Worm (Caenorhabditis elegans) whole organism, L4 larva: ENCODE data around the gene saeg-1.
"Not testable (repeated sequence)": the region's sequence is repeated elsewhere in the genome, so short reads cannot be mapped to it uniquely, and the experiment has no call there.

Source experiments
- D1046.2 ChIP-seq: fragments of 200-800 bp; sonication (Bioruptor generic); IDR thresholded peaks from 2 replicates; pipeline ENCODE4 v1.3.6; 2022; ENCODE audit warnings: missing genetic modification characterization, missing compliant biosample characterization
- F44E2.7 ChIP-seq: fragments of 200-800 bp; sonication (Bioruptor generic); IDR thresholded peaks from 2 replicates; pipeline ENCODE4 v2.1.2; 2022; ENCODE audit warnings: missing genetic modification characterization, missing compliant biosample characterization
- T26A8.4 ChIP-seq: fragments of 200-800 bp; sonication (Bioruptor generic); IDR thresholded peaks from 2 replicates; pipeline ENCODE4 v1.3.6; 2022; ENCODE audit warnings: missing genetic modification characterization, missing compliant biosample characterization
- Y48G9A.11 ChIP-seq: fragments of 200-800 bp; sonication (Bioruptor generic); IDR thresholded peaks from 2 replicates; pipeline ENCODE4 v1.3.6; 2022; ENCODE audit warnings: missing genetic modification reagents, missing genetic modification characterization, missing compliant biosample characterization
- Y75B8A.6 ChIP-seq: fragments of 200-800 bp; sonication (Bioruptor generic); IDR thresholded peaks from 2 replicates; pipeline ENCODE4 v1.3.6; 2022; ENCODE audit warnings: missing genetic modification reagents, missing genetic modification characterization, missing compliant biosample characterization
- ceh-20 ChIP-seq: fragments of 200-800 bp; sonication (Bioruptor generic); IDR thresholded peaks from 2 replicates; pipeline ENCODE4 v1.3.6; 2022; ENCODE audit warnings: missing genetic modification reagents, missing genetic modification characterization, missing compliant biosample characterization
- ceh-62 ChIP-seq: sonication (generic microtip); optimal IDR thresholded peaks from 2 replicates; lab custom pipeline; 2017; ENCODE audit warnings: missing biosample characterization, missing genetic modification characterization
- ctbp-1 ChIP-seq: fragments of 200-800 bp; sonication (Bioruptor generic); IDR thresholded peaks from 2 replicates; pipeline ENCODE4 v1.3.6; 2022; ENCODE audit warnings: missing genetic modification reagents, missing genetic modification characterization, missing compliant biosample characterization
- daf-16 ChIP-seq, 3 experiments: sonication (generic microtip); optimal IDR thresholded peaks; 2 replicates each; lab custom pipeline; 2016 to 2017; ENCODE audit warnings: missing genetic modification characterization in 3 of 3, missing genetic modification reagents in 3 of 3, mild to moderate bottlenecking in 2 of 3, missing compliant biosample characterization in 2 of 3, missing biosample characterization in 1 of 3, moderate library complexity in 1 of 3
- dmd-6 ChIP-seq: fragments of 200-800 bp; sonication (Bioruptor generic); IDR thresholded peaks from 2 replicates; pipeline ENCODE4 v1.3.6; 2022; ENCODE audit warnings: missing genetic modification reagents, missing genetic modification characterization, missing compliant biosample characterization
- dmd-8 ChIP-seq: fragments of 200-800 bp; sonication (Bioruptor generic); IDR thresholded peaks from 2 replicates; pipeline ENCODE4 v1.3.6; 2022; ENCODE audit warnings: missing genetic modification characterization, missing compliant biosample characterization
- dmd-9 ChIP-seq: fragments of 200-800 bp; sonication (Bioruptor generic); IDR thresholded peaks from 2 replicates; pipeline ENCODE4 v1.3.6; 2022; ENCODE audit warnings: missing genetic modification reagents, missing genetic modification characterization, missing compliant biosample characterization
- duxl-1 ChIP-seq: sonication (generic microtip); optimal IDR thresholded peaks from 2 replicates; lab custom pipeline; 2016; ENCODE audit warnings: mild to moderate bottlenecking, missing genetic modification characterization, moderate library complexity, missing compliant biosample characterization; ENCODE audit not compliant: poor library complexity
- dve-1 ChIP-seq: sonication (generic microtip); optimal IDR thresholded peaks from 2 replicates; lab custom pipeline; 2017; ENCODE audit warnings: antibody characterized with exemption, mild to moderate bottlenecking, missing genetic modification characterization, missing compliant biosample characterization; ENCODE audit not compliant: insufficient read depth
- egl-43 ChIP-seq: fragments of 200-800 bp; sonication (Bioruptor generic); IDR thresholded peaks from 2 replicates; pipeline ENCODE4 v1.3.6; 2022; ENCODE audit warnings: missing genetic modification reagents, missing genetic modification characterization, missing compliant biosample characterization
- fkh-10 ChIP-seq: fragments of 150-350 bp; optimal IDR thresholded peaks from 2 replicates; lab custom pipeline; 2014; ENCODE audit warnings: missing biosample characterization, missing genetic modification reagents, missing genetic modification characterization
- hif-1 ChIP-seq, 2 experiments: sonication (generic microtip); optimal IDR thresholded peaks; 2 replicates each; lab custom pipeline; 2016 to 2017; ENCODE audit warnings: missing compliant biosample characterization in 2 of 2, missing genetic modification characterization in 2 of 2, missing genetic modification reagents in 2 of 2, missing genotype in 2 of 2, mild to moderate bottlenecking in 1 of 2
- hlh-11 ChIP-seq: fragments of 200-800 bp; sonication (Bioruptor generic); optimal IDR thresholded peaks from 2 replicates; lab custom pipeline; 2018; ENCODE audit warnings: mild to moderate bottlenecking, missing genetic modification characterization, missing compliant biosample characterization
- hlh-30 ChIP-seq: sonication (generic microtip); optimal IDR thresholded peaks from 2 replicates; lab custom pipeline; 2017; ENCODE audit warnings: antibody characterized with exemption, mild to moderate bottlenecking, missing genetic modification characterization, missing compliant biosample characterization; ENCODE audit not compliant: insufficient read depth
- hmg-1.1 ChIP-seq: fragments of 200-800 bp; sonication (Bioruptor generic); IDR thresholded peaks from 2 replicates; pipeline ENCODE4 v1.3.6; 2022; ENCODE audit warnings: missing genetic modification reagents, missing genetic modification characterization, missing compliant biosample characterization
- lim-7 ChIP-seq: fragments of 200-800 bp; sonication (Bioruptor generic); IDR thresholded peaks from 2 replicates; pipeline ENCODE4 v1.3.6; 2022; ENCODE audit warnings: missing genetic modification characterization, missing compliant biosample characterization
- lin-38 ChIP-seq: fragments of 200-800 bp; sonication (Bioruptor generic); IDR thresholded peaks from 2 replicates; pipeline ENCODE4 v1.3.6; 2022; ENCODE audit warnings: missing genetic modification reagents, missing genetic modification characterization, missing compliant biosample characterization
- lsy-2 ChIP-seq, 2 experiments: fragments of 150-350 bp in 1 of 2; sonication (generic microtip) in 1 of 2; optimal IDR thresholded peaks; 2 replicates each; lab custom pipeline; 2014 to 2017; ENCODE audit warnings: missing biosample characterization in 2 of 2, missing genetic modification characterization in 2 of 2
- mdl-1 ChIP-seq, 2 experiments: fragments of 150-350 bp in 1 of 2; sonication (generic microtip) in 1 of 2; optimal IDR thresholded peaks; 2 replicates each; lab custom pipeline; 2014 to 2017; ENCODE audit warnings: missing biosample characterization in 2 of 2, missing genetic modification characterization in 2 of 2
- mdt-29 ChIP-seq: fragments of 200-800 bp; sonication (Bioruptor generic); IDR thresholded peaks from 2 replicates; pipeline ENCODE4 v1.3.6; 2022; ENCODE audit warnings: missing genetic modification reagents, missing genetic modification characterization, missing compliant biosample characterization
- mxl-3 ChIP-seq: fragments of 200-800 bp; sonication (Bioruptor generic); optimal IDR thresholded peaks from 2 replicates; lab custom pipeline; 2018; ENCODE audit warnings: mild to moderate bottlenecking, missing genetic modification characterization, missing compliant biosample characterization
- nhr-111 ChIP-seq: fragments of 200-800 bp; sonication (Bioruptor generic); optimal IDR thresholded peaks from 2 replicates; lab custom pipeline; 2018; ENCODE audit warnings: mild to moderate bottlenecking, missing genetic modification characterization, missing compliant biosample characterization
- nhr-28 ChIP-seq: fragments of 150-350 bp; optimal IDR thresholded peaks from 2 replicates; lab custom pipeline; 2014; ENCODE audit warnings: missing biosample characterization, missing genetic modification characterization
- nhr-41 ChIP-seq: fragments of 200-800 bp; sonication (Bioruptor generic); IDR thresholded peaks from 2 replicates; pipeline ENCODE4 v1.3.6; 2022; ENCODE audit warnings: missing genetic modification reagents, missing genetic modification characterization, missing compliant biosample characterization
- nhr-48 ChIP-seq: sonication (generic microtip); optimal IDR thresholded peaks from 2 replicates; lab custom pipeline; 2016; ENCODE audit warnings: mild to moderate bottlenecking, missing genetic modification characterization, missing compliant biosample characterization
- nhr-6 ChIP-seq: fragments of 150-350 bp; optimal IDR thresholded peaks from 2 replicates; lab custom pipeline; 2014; ENCODE audit warnings: missing biosample characterization, missing genetic modification characterization
- pha-4 ChIP-seq, 2 experiments: fragments of 150-350 bp in 1 of 2; fragments of 200-800 bp in 1 of 2; sonication (Bioruptor generic) in 1 of 2; IDR thresholded peaks in 1 of 2; optimal IDR thresholded peaks in 1 of 2; 2 replicates each; pipeline versions ENCODE4 v1.3.6 to Lab custom; 2014 to 2022; ENCODE audit warnings: missing genetic modification characterization in 2 of 2, missing genetic modification reagents in 2 of 2, missing biosample characterization in 1 of 2, missing compliant biosample characterization in 1 of 2
- pqm-1 ChIP-seq: sonication (generic microtip); optimal IDR thresholded peaks from 2 replicates; lab custom pipeline; 2017; ENCODE audit warnings: missing biosample characterization, missing genetic modification characterization
- saeg-2 ChIP-seq: fragments of 200-800 bp; sonication (Bioruptor generic); IDR thresholded peaks from 2 replicates; pipeline ENCODE4 v1.3.6; 2022; ENCODE audit warnings: missing genetic modification reagents, missing genetic modification characterization, missing compliant biosample characterization
- set-16 ChIP-seq: fragments of 200-800 bp; sonication (Bioruptor generic); IDR thresholded peaks from 2 replicates; pipeline ENCODE4 v1.3.6; 2022; ENCODE audit warnings: missing genetic modification reagents, missing genetic modification characterization, missing compliant biosample characterization
- unc-62 ChIP-seq, 3 experiments: fragments of 150-350 bp in 1 of 3; sonication (generic microtip); optimal IDR thresholded peaks in 2 of 3; peaks in 1 of 3; 1 replicate in 1 of 3; 2 replicates in 2 of 3; lab custom pipeline; 2014 to 2017; ENCODE audit warnings: missing biosample characterization in 3 of 3, missing genetic modification characterization in 3 of 3, missing genetic modification reagents in 3 of 3, missing genotype in 1 of 3
- zip-11 ChIP-seq: fragments of 200-800 bp; sonication (Bioruptor generic); IDR thresholded peaks from 2 replicates; pipeline ENCODE4 v1.3.6; 2022; ENCODE audit warnings: missing genetic modification characterization, missing compliant biosample characterization

saeg-1 gene

ce11 chrV:10871457-10871861 is 6.0 kb upstream of the saeg-1 start (continued):
- TF ChIP-seq hif-1 (tag; optimal IDR thresholded peaks at IDR 0.05; lab: Kevin White, UChicago) (peak in 1 of 2 experiments; percentile 67), ceh-62 (tag; lab: Kevin White, UChicago) (no peak)

- peak; percentile 36 for TF ChIP-seq dve-1 (tag; lab: Kevin White, UChicago)
- peak; percentile 12 for TF ChIP-seq pqm-1 (tag; lab: Kevin White, UChicago)
- peak; percentile 74 for TF ChIP-seq hlh-30
- no peak for TF ChIP-seq daf-16 (GFP tag; optimal IDR thresholded peaks at IDR 0.05; lab: Kevin White, UChicago)
- TF ChIP-seq daf-16 (tag; optimal IDR thresholded peaks at IDR 0.05; lab: Kevin White, UChicago), result peak; percentile 18
- no peak for TF ChIP-seq hif-1 (tag; optimal IDR thresholded peaks at IDR 0.05; lab: Kevin White, UChicago)
- peak; percentile 2 for TF ChIP-seq mxl-3 (GFP tag; lab: Kevin White, UChicago)
- TF ChIP-seq ctbp-1, result peak; percentile 22; the same call in 1 of the 2 replicates
- TF ChIP-seq zip-11 (GFP tag; lab: Robert Waterston, UW), result no peak
- peak; percentile 72 for TF ChIP-seq hlh-11
- peak; percentile 66 for TF ChIP-seq dmd-6 (GFP tag; lab: Robert Waterston, UW)
- TF ChIP-seq nhr-28, result peak; percentile 2
- TF ChIP-seq nhr-48 (tag; lab: Kevin White, UChicago), result no peak
- TF ChIP-seq lim-7, result no peak
Observed at ce11 chrV:10870050-10870449, 4.6 kb upstream of the saeg-1 start.

- TF ChIP-seq dve-1 (tag; lab: Kevin White, UChicago), result peak; percentile 38
- TF ChIP-seq fkh-10 (GFP tag; lab: Kevin White, UChicago), result peak; percentile 58
- no peak for TF ChIP-seq nhr-6 (tag; lab: Kevin White, UChicago)
- TF ChIP-seq lin-38 (GFP tag; lab: Robert Waterston, UW), result no peak
- 0 out of 2 replicates have a peak, but pooled peaks have one; percentile 30 for TF ChIP-seq pha-4 (GFP tag; IDR thresholded peaks at IDR 0.05; lab: Robert Waterston, UW)
- no peak for TF ChIP-seq pha-4 (tag; optimal IDR thresholded peaks at IDR 0.05; lab: Kevin White, UChicago)
- 0 out of 2 replicates have a peak, but pooled peaks have one; percentile 20 for TF ChIP-seq hmg-1.1 (GFP tag; lab: Robert Waterston, UW)
- peak; percentile 38 for TF ChIP-seq nhr-28
- no peak for TF ChIP-seq duxl-1 (tag; lab: Kevin White, UChicago)
- TF ChIP-seq mdl-1 (tag; optimal IDR thresholded peaks at IDR 0.05; lab: Kevin White, UChicago), result peak in 1 of 2 experiments; percentile 64
- TF ChIP-seq hlh-30, result peak; percentile 77
- no peak for TF ChIP-seq Y75B8A.6 (GFP tag; lab: Robert Waterston, UW)
- peak in 1 of 2 experiments; percentile 35 for TF ChIP-seq lsy-2 (tag; optimal IDR thresholded peaks at IDR 0.05; lab: Kevin White, UChicago)
- no peak for TF ChIP-seq nhr-41 (GFP tag; lab: Robert Waterston, UW)
- peak in 1 of 2 experiments; percentile 96 for TF ChIP-seq unc-62 (GFP tag; optimal IDR thresholded peaks at IDR 0.05 in 1 of 2; lab: Kevin White, UChicago)
- no peak for TF ChIP-seq unc-62 (tag; optimal IDR thresholded peaks at IDR 0.05; lab: Kevin White, UChicago)
- no peak for TF ChIP-seq T26A8.4 (GFP tag; lab: Robert Waterston, UW)
- TF ChIP-seq dmd-6 (GFP tag; lab: Robert Waterston, UW), result peak; percentile 42; the same call in 1 of the 2 replicates
- TF ChIP-seq D1046.2, result no peak
- peak; percentile 25 for TF ChIP-seq hlh-11
- TF ChIP-seq nhr-111 (GFP tag; lab: Kevin White, UChicago), result no peak
Observed at ce11 chrV:10867586-10867985, 2.1 kb upstream of the saeg-1 start.

ce11 chrV:10866340-10866739 is 841 bp upstream of the saeg-1 start:
- TF ChIP-seq set-16 (GFP tag; lab: Robert Waterston, UW), result peak; percentile 49
- peak; percentile 77 for TF ChIP-seq dmd-8 (GFP tag; lab: Robert Waterston, UW)
- TF ChIP-seq F44E2.7 (GFP tag; lab: Robert Waterston, UW), result 0 out of 2 replicates have a peak, but pooled peaks have one; percentile 56
- TF ChIP-seq saeg-2 (GFP tag; lab: Robert Waterston, UW), result peak; percentile 48; the same call in 1 of the 2 replicates
- TF ChIP-seq nhr-41 (GFP tag; lab: Robert Waterston, UW), result 0 out of 2 replicates have a peak, but pooled peaks have one; percentile 27
- TF ChIP-seq hmg-1.1 (GFP tag; lab: Robert Waterston, UW), result peak; percentile 18; the same call in 1 of the 2 replicates
- TF ChIP-seq unc-62 (GFP tag; optimal IDR thresholded peaks at IDR 0.05 in 1 of 2; lab: Kevin White, UChicago), result peak in 1 of 2 experiments; percentile 23
- TF ChIP-seq unc-62, pha-4 (tag; optimal IDR thresholded peaks at IDR 0.05; lab: Kevin White, UChicago): not testable (repeated sequence)
- peak; percentile 33; the same call in 1 of the 2 replicates for TF ChIP-seq mdt-29
- TF ChIP-seq ceh-20 (GFP tag; lab: Robert Waterston, UW), result 0 out of 2 replicates have a peak, but pooled peaks have one; percentile 35
- peak; percentile 16; the same call in 1 of the 2 replicates for TF ChIP-seq lim-7
- 0 out of 2 replicates have a peak, but pooled peaks have one; percentile 8 for TF ChIP-seq pha-4 (GFP tag; IDR thresholded peaks at IDR 0.05; lab: Robert Waterston, UW)
- 0 out of 2 replicates have a peak, but pooled peaks have one; percentile 41 for TF ChIP-seq dmd-9
- TF ChIP-seq egl-43 (GFP tag; lab: Robert Waterston, UW), result peak; percentile 79
- peak; percentile 45; the same call in 1 of the 2 replicates for TF ChIP-seq D1046.2
- 0 out of 2 replicates have a peak, but pooled peaks have one; percentile 53 for TF ChIP-seq Y48G9A.11 (GFP tag; lab: Robert Waterston, UW)
- TF ChIP-seq dmd-6 (GFP tag; lab: Robert Waterston, UW), result 0 out of 2 replicates have a peak, but pooled peaks have one; percentile 5
